Worm (Caenorhabditis elegans): Measurements from ENCODE around the gene cpl-1.

The cpl-1 gene

ce11 chrV:16605463-16605862 lies 10.3 kb upstream of the cpl-1 start:
- 0 out of 2 replicates have a peak, but pooled peaks have one; percentile 33 for TF ChIP-seq dox-1 (GFP tag; IDR thresholded peaks at IDR 0.05)
- TF ChIP-seq lir-1 (GFP tag; conservative IDR thresholded peaks at IDR 0.05), result no peak
- no peak for TF ChIP-seq ztf-18 (tag; optimal IDR thresholded peaks at IDR 0.05)
- no peak for TF ChIP-seq ceh-40 (GFP tag; IDR thresholded peaks at IDR 0.05)
- peak; percentile 77 for TF ChIP-seq nhr-80 (tag; optimal IDR thresholded peaks at IDR 0.05)
- TF ChIP-seq Y56A3A.18 (GFP tag; IDR thresholded peaks at IDR 0.05), result no peak
- no peak for TF ChIP-seq D2030.7 (GFP tag; IDR thresholded peaks at IDR 0.05)

- TF ChIP-seq nhr-80 (tag; optimal IDR thresholded peaks at IDR 0.05), result peak; percentile 23
- no peak for TF ChIP-seq unc-62 (GFP tag; optimal IDR thresholded peaks at IDR 0.05)
These were observed 9.2 kb upstream of the cpl-1 start for ce11 chrV:16604301-16604700.

- TF ChIP-seq F37B4.10 (GFP tag; IDR thresholded peaks at IDR 0.05), result no peak
- TF ChIP-seq him-1 (tag; optimal IDR thresholded peaks at IDR 0.05), result no peak
- TF ChIP-seq B0035.1 (tag; optimal IDR thresholded peaks at IDR 0.05), result no peak
- TF ChIP-seq snpc-4 (GFP tag; optimal IDR thresholded peaks at IDR 0.05), result no peak
- TF ChIP-seq snpc-4 (tag; optimal IDR thresholded peaks at IDR 0.05), result no peak
- TF ChIP-seq K12H6.12 (tag; optimal IDR thresholded peaks at IDR 0.05), result no peak
- no peak for TF ChIP-seq F23B12.7 (tag; optimal IDR thresholded peaks at IDR 0.05; ENCODE audit: insufficient read depth)
- no peak for TF ChIP-seq nfya-2 (GFP tag; IDR thresholded peaks at IDR 0.05)
- TF ChIP-seq rpc-1 (optimal IDR thresholded peaks at IDR 0.05), result no peak
- no peak for TF ChIP-seq rpc-1 (tag; optimal IDR thresholded peaks at IDR 0.05)
- no peak for TF ChIP-seq snpc-1.1 (tag; optimal IDR thresholded peaks at IDR 0.05; ENCODE audit: insufficient read depth)
- TF ChIP-seq madf-10 (tag; optimal IDR thresholded peaks at IDR 0.05), result no peak
- TF ChIP-seq ZK185.1 (tag; optimal IDR thresholded peaks at IDR 0.05; ENCODE audit: poor library complexity, severe bottlenecking), result no peak
- TF ChIP-seq mel-28 (tag; optimal IDR thresholded peaks at IDR 0.05; ENCODE audit: borderline replicate concordance), result no peak
- no peak for TF ChIP-seq F55B11.4 (tag; optimal IDR thresholded peaks at IDR 0.05; ENCODE audit: borderline replicate concordance, insufficient read depth)
- no peak for TF ChIP-seq zim-3 (tag; optimal IDR thresholded peaks at IDR 0.05)
- TF ChIP-seq tlf-1 (GFP tag; optimal IDR thresholded peaks at IDR 0.05), result no peak
- no peak for TF ChIP-seq F22D6.2 (tag; optimal IDR thresholded peaks at IDR 0.05)
- TF ChIP-seq dpff-1 (tag; optimal IDR thresholded peaks at IDR 0.05), result no peak
- TF ChIP-seq xnd-1 (tag; optimal IDR thresholded peaks at IDR 0.05), result no peak
- no peak for TF ChIP-seq lin-35 (GFP tag; optimal IDR thresholded peaks at IDR 0.05)
These were observed 8.0 kb upstream of the cpl-1 start, which contains the start of gene T03E6.8 for ce11 chrV:16603102-16603501. Gene T03E6.8 (minus strand): TSS chrV:16603202.

- TF ChIP-seq somi-1 (GFP tag; optimal IDR thresholded peaks at IDR 0.05) (no peak), hlh-12 (tag; optimal IDR thresholded peaks at IDR 0.05) (no peak), ztf-18 (tag; optimal IDR thresholded peaks at IDR 0.05) (no peak), B0035.1 (tag; optimal IDR thresholded peaks at IDR 0.05) (no peak), nhr-120 (GFP tag; IDR thresholded peaks at IDR 0.05) (no peak), F37B4.10 (GFP tag; IDR thresholded peaks at IDR 0.05) (no peak), snpc-1.3 (tag; optimal IDR thresholded peaks at IDR 0.05; ENCODE audit: insufficient read depth) (no peak), athp-1 (tag; optimal IDR thresholded peaks at IDR 0.05) (no peak), ztf-22 (GFP tag; optimal IDR thresholded peaks at IDR 0.05) (no peak), sdz-38 (tag; optimal IDR thresholded peaks at IDR 0.05) (no peak), ceh-79 (tag; optimal IDR thresholded peaks at IDR 0.05) (no peak), cebp-2 (GFP tag; IDR thresholded peaks at IDR 0.05) (no peak), F52B5.7 (tag; optimal IDR thresholded peaks at IDR 0.05) (no peak), madf-3 (GFP tag; IDR thresholded peaks at IDR 0.05) (no peak), snpc-4 (GFP tag; optimal IDR thresholded peaks at IDR 0.05) (no peak), snpc-4 (tag; optimal IDR thresholded peaks at IDR 0.05) (no peak), madf-6 (GFP tag; IDR thresholded peaks at IDR 0.05) (no peak), nhr-179 (tag; optimal IDR thresholded peaks at IDR 0.05) (no peak), ceh-27 (GFP tag; optimal IDR thresholded peaks at IDR 0.05) (no peak), B0336.3 (GFP tag; IDR thresholded peaks at IDR 0.05) (no peak)
These were observed 5.5 kb upstream of the cpl-1 start, which contains the start of gene T03E6.9 for ce11 chrV:16600623-16601022. Gene T03E6.9 (minus strand): TSS chrV:16600723.

All from whole organism, young adult.